Fruit fly (Drosophila melanogaster) whole organism, embryonic: ENCODE measurements around the gene LManV.

Source experiments
- CG10209 ChIP-seq: fragments of 200-800 bp; sonication (Bioruptor generic); optimal IDR thresholded peaks from 3 replicates; lab custom pipeline; 2017; ENCODE audit warnings: missing biosample characterization, mild to moderate bottlenecking, missing genetic modification characterization, missing genetic modification reagents
- CG10543 ChIP-seq: fragments of 200-800 bp; sonication (Bioruptor generic); optimal IDR thresholded peaks from 3 replicates; lab custom pipeline; 2017; ENCODE audit warnings: missing biosample characterization, mild to moderate bottlenecking, missing genetic modification characterization, moderate library complexity
- CG11456 ChIP-seq: fragments of 200-800 bp; sonication (Bioruptor generic); IDR thresholded peaks from 3 replicates; pipeline ENCODE4 v1.3.6; 2022; ENCODE audit warnings: missing biosample characterization, missing genetic modification characterization
- CG11504 ChIP-seq: fragments of 200-800 bp; sonication (Bioruptor generic); optimal IDR thresholded peaks from 3 replicates; lab custom pipeline; 2019; ENCODE audit warnings: missing biosample characterization, mild to moderate bottlenecking, missing genetic modification characterization, moderate library complexity
- CG11723 ChIP-seq: fragments of 200-800 bp; sonication (Bioruptor generic); optimal IDR thresholded peaks from 2 replicates; lab custom pipeline; 2017; ENCODE audit warnings: missing biosample characterization, mild to moderate bottlenecking, missing genetic modification characterization
- CG12219 ChIP-seq: fragments of 200-800 bp; sonication (Bioruptor generic); optimal IDR thresholded peaks from 3 replicates; lab custom pipeline; 2018; ENCODE audit warnings: missing biosample characterization, mild to moderate bottlenecking, missing genetic modification characterization
- CG12769 ChIP-seq: fragments of 200-800 bp; sonication (Bioruptor generic); optimal IDR thresholded peaks from 2 replicates; lab custom pipeline; 2019; ENCODE audit warnings: missing biosample characterization, mild to moderate bottlenecking, missing genetic modification characterization, moderate library complexity
- CG14667 ChIP-seq: fragments of 200-800 bp; sonication (Bioruptor generic); IDR thresholded peaks from 2 replicates; pipeline ENCODE4 v1.3.6; 2022; ENCODE audit warnings: missing biosample characterization, missing genetic modification characterization
- CG14860 ChIP-seq: fragments of 200-800 bp; sonication (Bioruptor generic); IDR thresholded peaks from 3 replicates; pipeline ENCODE4 v1.3.6; 2022; ENCODE audit warnings: missing biosample characterization, missing genetic modification characterization; ENCODE audit not compliant: partially characterized antibody
- CG15011 ChIP-seq: fragments of 200-800 bp; sonication (Bioruptor generic); optimal IDR thresholded peaks from 3 replicates; lab custom pipeline; 2018; ENCODE audit warnings: missing biosample characterization, mild to moderate bottlenecking, missing genetic modification characterization
- CG15601 ChIP-seq: fragments of 200-800 bp; sonication (Bioruptor generic); optimal IDR thresholded peaks from 3 replicates; lab custom pipeline; 2019; ENCODE audit warnings: missing biosample characterization, mild to moderate bottlenecking, missing genetic modification characterization, moderate library complexity
- CG2199 ChIP-seq: fragments of 200-800 bp; sonication (Bioruptor generic); IDR thresholded peaks from 3 replicates; pipeline ENCODE4 v1.3.6; 2022; ENCODE audit warnings: missing biosample characterization, missing genetic modification characterization
- CG3281 ChIP-seq: fragments of 200-800 bp; sonication (Bioruptor generic); optimal IDR thresholded peaks from 3 replicates; lab custom pipeline; 2017; ENCODE audit warnings: missing biosample characterization, mild to moderate bottlenecking, missing genetic modification characterization
- CG34376 ChIP-seq: fragments of 200-800 bp; sonication (Bioruptor generic); optimal IDR thresholded peaks from 2 replicates; lab custom pipeline; 2018; ENCODE audit warnings: missing biosample characterization, mild to moderate bottlenecking, missing genetic modification characterization
- CG4854 ChIP-seq: fragments of 200-800 bp; sonication (Bioruptor generic); optimal IDR thresholded peaks from 2 replicates; lab custom pipeline; 2016; ENCODE audit warnings: missing biosample characterization, missing genetic modification characterization, inconsistent platforms
- CG6175 ChIP-seq: fragments of 200-800 bp; sonication (Bioruptor generic); IDR thresholded peaks from 3 replicates; pipeline ENCODE4 v1.3.6; 2022; ENCODE audit warnings: missing biosample characterization, missing genetic modification characterization
- CG6854 ChIP-seq: fragments of 200-800 bp; sonication (Bioruptor generic); optimal IDR thresholded peaks from 3 replicates; lab custom pipeline; 2017; ENCODE audit warnings: missing biosample characterization, mild to moderate bottlenecking, missing genetic modification characterization
- CG7839 ChIP-seq: fragments of 200-800 bp; sonication (Bioruptor generic); optimal IDR thresholded peaks from 3 replicates; lab custom pipeline; 2018; ENCODE audit warnings: missing biosample characterization, mild to moderate bottlenecking, missing genetic modification characterization, moderate library complexity
- CG9797 ChIP-seq: fragments of 200-800 bp; sonication (Bioruptor generic); optimal IDR thresholded peaks from 3 replicates; lab custom pipeline; 2018; ENCODE audit warnings: missing biosample characterization, mild to moderate bottlenecking, missing genetic modification characterization
- Dbx ChIP-seq: fragments of 200-800 bp; sonication (Bioruptor generic); IDR thresholded peaks from 3 replicates; pipeline ENCODE4 v1.3.6; 2022; ENCODE audit warnings: missing biosample characterization, missing genetic modification characterization
- Dek ChIP-seq: fragments of 200-800 bp; sonication (Bioruptor generic); optimal IDR thresholded peaks from 3 replicates; lab custom pipeline; 2019; ENCODE audit warnings: missing biosample characterization, mild to moderate bottlenecking, missing genetic modification characterization, moderate library complexity
- Dip2 ChIP-seq: fragments of 200-800 bp; sonication (Bioruptor generic); IDR thresholded peaks from 2 replicates; pipeline ENCODE4 v1.3.6; 2022; ENCODE audit warnings: missing biosample characterization, missing genetic modification characterization
- E2f1 ChIP-seq: fragments of 200-800 bp; sonication (Bioruptor generic); IDR thresholded peaks from 2 replicates; pipeline ENCODE4 v1.3.6; 2022; ENCODE audit warnings: missing biosample characterization, missing genetic modification characterization
- Eip74EF ChIP-seq, 2 experiments: fragments of 200-800 bp in 1 of 2; fragments of >200 bp in 1 of 2; sonication (Bioruptor generic) in 1 of 2; optimal IDR thresholded peaks; 2 replicates each; lab custom pipeline; 2017 to 2019; ENCODE audit warnings: missing biosample characterization in 2 of 2, missing genetic modification characterization in 2 of 2, mild to moderate bottlenecking in 1 of 2, moderate library complexity in 1 of 2
- Elba2 ChIP-seq: fragments of 200-800 bp; sonication (Bioruptor generic); optimal IDR thresholded peaks from 3 replicates; lab custom pipeline; 2016; ENCODE audit warnings: missing biosample characterization, missing genetic modification characterization
- Fer1 ChIP-seq: fragments of 200-800 bp; sonication (Bioruptor generic); optimal IDR thresholded peaks from 2 replicates; lab custom pipeline; 2017; ENCODE audit warnings: missing biosample characterization, mild to moderate bottlenecking, missing genetic modification characterization
- Hand ChIP-seq: fragments of 200-800 bp; sonication (Bioruptor generic); optimal IDR thresholded peaks from 2 replicates; lab custom pipeline; 2017; ENCODE audit warnings: mild to moderate bottlenecking, missing biosample characterization, missing genetic modification reagents, missing genetic modification characterization
- Hey ChIP-seq: fragments of 200-800 bp; sonication (Bioruptor generic); optimal IDR thresholded peaks from 3 replicates; lab custom pipeline; 2018; ENCODE audit warnings: missing biosample characterization, mild to moderate bottlenecking, missing genetic modification characterization
- Hr39 ChIP-seq: fragments of >200 bp; optimal IDR thresholded peaks from 2 replicates; lab custom pipeline; 2017
- MBD-R2 ChIP-seq: fragments of 200-800 bp; sonication (Bioruptor generic); IDR thresholded peaks from 2 replicates; pipeline ENCODE4 v1.3.6; 2022; ENCODE audit warnings: missing biosample characterization, missing genetic modification characterization
- Nf-YC ChIP-seq: fragments of 200-800 bp; optimal IDR thresholded peaks from 3 replicates; lab custom pipeline; 2019; ENCODE audit warnings: missing biosample characterization, mild to moderate bottlenecking, missing genetic modification characterization, moderate library complexity
- NfI ChIP-seq: fragments of 200-800 bp; sonication (Bioruptor generic); optimal IDR thresholded peaks from 3 replicates; lab custom pipeline; 2018; ENCODE audit warnings: missing biosample characterization, mild to moderate bottlenecking, missing genetic modification characterization, moderate library complexity
- Xrp1 ChIP-seq: fragments of 200-800 bp; sonication (Bioruptor generic); IDR thresholded peaks from 2 replicates; pipeline ENCODE4 v1.3.6; 2022; ENCODE audit warnings: missing biosample characterization, missing genetic modification characterization
- cad ChIP-seq: fragments of >200 bp; optimal IDR thresholded peaks from 2 replicates; lab custom pipeline; 2017; ENCODE audit warnings: missing biosample characterization, missing genetic modification characterization
- caup ChIP-seq: fragments of 200-800 bp; sonication (Bioruptor generic); optimal IDR thresholded peaks from 3 replicates; lab custom pipeline; 2017; ENCODE audit warnings: missing biosample characterization, mild to moderate bottlenecking, missing genetic modification characterization, moderate library complexity; ENCODE audit not compliant: severe bottlenecking
- chif ChIP-seq, 2 experiments: fragments of 200-800 bp; sonication (Bioruptor generic); optimal IDR thresholded peaks; 3 replicates each; lab custom pipeline; 2016; ENCODE audit warnings: missing biosample characterization in 2 of 2, missing genetic modification characterization in 2 of 2
- danr ChIP-seq: fragments of 200-800 bp; sonication (Bioruptor generic); IDR thresholded peaks from 2 replicates; pipeline ENCODE4 v1.3.6; 2022; ENCODE audit warnings: missing biosample characterization, missing genetic modification characterization
- ftz-f1 ChIP-seq: fragments of 200-800 bp; sonication (Bioruptor generic); optimal IDR thresholded peaks from 2 replicates; lab custom pipeline; 2016; ENCODE audit warnings: missing biosample characterization, missing genetic modification characterization
- gem ChIP-seq: fragments of 200-800 bp; sonication (Bioruptor generic); optimal IDR thresholded peaks from 2 replicates; lab custom pipeline; 2019; ENCODE audit warnings: missing biosample characterization, mild to moderate bottlenecking, missing genetic modification characterization, moderate library complexity
- lab ChIP-seq: fragments of 200-800 bp; sonication (Bioruptor generic); optimal IDR thresholded peaks from 3 replicates; lab custom pipeline; 2017; ENCODE audit warnings: missing biosample characterization, missing genetic modification characterization, mild to moderate bottlenecking, moderate library complexity, missing genetic modification reagents
- lbe ChIP-seq: fragments of 200-800 bp; sonication (Bioruptor generic); optimal IDR thresholded peaks from 2 replicates; lab custom pipeline; 2016; ENCODE audit warnings: missing biosample characterization, mild to moderate bottlenecking, missing genetic modification characterization
- mam ChIP-seq: fragments of 200-800 bp; sonication (Bioruptor generic); optimal IDR thresholded peaks from 3 replicates; lab custom pipeline; 2016; ENCODE audit warnings: missing biosample characterization, missing genetic modification characterization
- peb ChIP-seq: fragments of 200-800 bp; sonication (Bioruptor generic); IDR thresholded peaks from 2 replicates; pipeline ENCODE4 v1.3.6; 2022; ENCODE audit warnings: missing biosample characterization, missing genetic modification characterization
- psq ChIP-seq: fragments of 200-800 bp; sonication (Bioruptor generic); optimal IDR thresholded peaks from 2 replicates; lab custom pipeline; 2017; ENCODE audit warnings: missing biosample characterization, missing genetic modification characterization
- ro ChIP-seq: fragments of 200-800 bp; sonication (Bioruptor generic); IDR thresholded peaks from 2 replicates; pipeline ENCODE4 v1.3.6; 2022; ENCODE audit warnings: missing biosample characterization, missing genetic modification characterization
- shn ChIP-seq: fragments of 200-800 bp; sonication (Bioruptor generic); optimal IDR thresholded peaks from 3 replicates; lab custom pipeline; 2016; ENCODE audit warnings: missing biosample characterization, missing genetic modification characterization
- slbo ChIP-seq: fragments of 200-800 bp; sonication (Bioruptor generic); IDR thresholded peaks from 2 replicates; pipeline ENCODE4 v1.3.6; 2022; ENCODE audit warnings: missing biosample characterization, missing genetic modification characterization
- sr ChIP-seq: fragments of 200-800 bp; sonication (Bioruptor generic); IDR thresholded peaks from 3 replicates; pipeline ENCODE4 v1.3.6; 2022; ENCODE audit warnings: missing biosample characterization, missing genetic modification characterization
- toy ChIP-seq: fragments of 200-800 bp; sonication (Bioruptor generic); IDR thresholded peaks from 2 replicates; pipeline ENCODE4 v1.3.6; 2022; ENCODE audit warnings: missing biosample characterization, missing genetic modification characterization
- yki ChIP-seq: fragments of >200 bp; optimal IDR thresholded peaks from 3 replicates; lab custom pipeline; 2018
- zfh2 ChIP-seq: fragments of 200-800 bp; sonication (Bioruptor generic); optimal IDR thresholded peaks from 2 replicates; lab custom pipeline; 2016; ENCODE audit warnings: missing biosample characterization, missing genetic modification characterization

Gene LManV

dm6 chr2L:8735572-8735996 is 40.5 kb downstream of the LManV start (continued):
- TF ChIP-seq CG15601 = peak; percentile 28
- TF ChIP-seq Dip2 (GFP tag; lab: Robert Waterston, UW) = no peak
- TF ChIP-seq ftz-f1 (GFP tag; lab: Kevin White, UChicago) = peak; percentile 77
- TF ChIP-seq peb (GFP tag; lab: Robert Waterston, UW) = no peak
- TF ChIP-seq Eip74EF (GFP tag; optimal IDR thresholded peaks at IDR 0.05; lab: Kevin White, UChicago) = peak in 1 of 2 experiments; percentile 71
- peak; percentile 62 for TF ChIP-seq CG12769 (tag; lab: Kevin White, UChicago)
- peak; percentile 31 for TF ChIP-seq yki (lab: Kevin White, UChicago)
- TF ChIP-seq CG11456 (GFP tag; lab: Robert Waterston, UW) = no peak; the same call in 2 of the 3 replicates
- TF ChIP-seq toy (GFP tag; lab: Robert Waterston, UW) = 0 out of 2 replicates have a peak, but pooled peaks have one; percentile 22
- TF ChIP-seq Dbx = peak; percentile 74; the same call in 2 of the 3 replicates
- TF ChIP-seq CG4854 (GFP tag; lab: Kevin White, UChicago) = no peak
- TF ChIP-seq CG14860 (GFP tag; lab: Robert Waterston, UW) = 0 out of 3 replicates have a peak, but pooled peaks have one; percentile 38
- 0 out of 3 replicates have a peak, but pooled peaks have one; percentile 63 for TF ChIP-seq CG6175 (GFP tag; lab: Robert Waterston, UW)
- TF ChIP-seq CG11723 (GFP tag; lab: Kevin White, UChicago) = peak; percentile 11
- peak; percentile 88 for TF ChIP-seq CG10543
- no peak for TF ChIP-seq Elba2 (GFP tag; lab: Kevin White, UChicago)
- TF ChIP-seq lab (GFP tag; lab: Kevin White, UChicago) = peak; percentile 83
- TF ChIP-seq Hand (GFP tag; lab: Kevin White, UChicago) = peak; percentile 39
- peak; percentile 77 for TF ChIP-seq sr
- TF ChIP-seq CG15011 (GFP tag; lab: Kevin White, UChicago) = peak; percentile 10
- TF ChIP-seq Nf-YC (tag; lab: Kevin White, UChicago) = peak; percentile 62
- TF ChIP-seq chif (GFP tag; optimal IDR thresholded peaks at IDR 0.05; lab: Kevin White, UChicago) = no peak
- TF ChIP-seq CG10209 = peak; percentile 14
- TF ChIP-seq MBD-R2 = peak; percentile 31; the same call in 1 of the 2 replicates
- TF ChIP-seq shn (GFP tag; lab: Kevin White, UChicago) = peak; percentile 5
- TF ChIP-seq CG12219 = no peak
- TF ChIP-seq cad (GFP tag; lab: Kevin White, UChicago) = no peak
- TF ChIP-seq Hey (tag; lab: Kevin White, UChicago) = peak; percentile 52
- TF ChIP-seq NfI (GFP tag; lab: Kevin White, UChicago) = peak; percentile 7
- TF ChIP-seq Xrp1 (GFP tag; lab: Robert Waterston, UW) = peak; percentile 34; the same call in 1 of the 2 replicates
- TF ChIP-seq CG9797 (GFP tag; lab: Kevin White, UChicago) = no peak
- no peak for TF ChIP-seq gem (tag; lab: Kevin White, UChicago)
- peak; percentile 17 for TF ChIP-seq Dek (tag; lab: Kevin White, UChicago)
- TF ChIP-seq Fer1 (GFP tag; lab: Kevin White, UChicago) = peak; percentile 77
- TF ChIP-seq CG11504 (tag; lab: Kevin White, UChicago) = peak; percentile 2
- no peak for TF ChIP-seq ro
- TF ChIP-seq CG7839 (tag; lab: Kevin White, UChicago) = peak; percentile 15
- no peak for TF ChIP-seq CG14667 (GFP tag; lab: Robert Waterston, UW)
- TF ChIP-seq CG6854 (GFP tag; lab: Kevin White, UChicago) = peak; percentile 38
- peak; percentile 47 for TF ChIP-seq lbe
- TF ChIP-seq CG3281 = peak; percentile 73
- TF ChIP-seq Hr39 (lab: Kevin White, UChicago) = no peak
- peak; percentile 52 for TF ChIP-seq slbo (GFP tag; lab: Robert Waterston, UW)
- no peak for TF ChIP-seq danr (GFP tag; lab: Robert Waterston, UW)
- TF ChIP-seq CG34376 (GFP tag; lab: Kevin White, UChicago) = peak; percentile 87
- TF ChIP-seq psq = no peak
- TF ChIP-seq E2f1 (GFP tag; lab: Robert Waterston, UW) = 0 out of 2 replicates have a peak, but pooled peaks have one; percentile 30
- TF ChIP-seq zfh2 (GFP tag; lab: Kevin White, UChicago) = peak; percentile 9
- peak; percentile 5 for TF ChIP-seq mam (GFP tag; lab: Kevin White, UChicago)
- TF ChIP-seq caup = peak; percentile 76
- peak; percentile 91; the same call in 1 of the 3 replicates for TF ChIP-seq CG2199 (GFP tag; lab: Robert Waterston, UW)
